Worm (Caenorhabditis elegans) whole organism, late embryonic: ENCODE results near the gene mlp-1.

Source experiments
- F13H6.1 ChIP-seq: sonication (generic microtip); optimal IDR thresholded peaks from 2 replicates; lab custom pipeline; 2016; ENCODE audit warnings: missing genetic modification characterization, missing compliant biosample characterization
- K02D7.2 ChIP-seq: sonication (generic microtip); optimal IDR thresholded peaks from 2 replicates; lab custom pipeline; 2017; ENCODE audit warnings: mild to moderate bottlenecking, missing genetic modification characterization, missing compliant biosample characterization
- K09A11.1 ChIP-seq: sonication (generic microtip); optimal IDR thresholded peaks from 2 replicates; lab custom pipeline; 2017; ENCODE audit warnings: antibody characterized with exemption, mild to moderate bottlenecking, missing genetic modification characterization, missing compliant biosample characterization; ENCODE audit not compliant: insufficient read depth
- Y22D7AL.16 ChIP-seq: sonication (generic microtip); optimal IDR thresholded peaks from 2 replicates; lab custom pipeline; 2016; ENCODE audit warnings: missing genetic modification characterization, missing compliant biosample characterization
- ahr-1 ChIP-seq: sonication (generic microtip); optimal IDR thresholded peaks from 2 replicates; lab custom pipeline; 2016; ENCODE audit warnings: missing genetic modification characterization, missing compliant biosample characterization
- ceh-18 ChIP-seq: sonication (generic microtip); optimal IDR thresholded peaks from 2 replicates; lab custom pipeline; 2016; ENCODE audit warnings: missing genetic modification characterization, missing compliant biosample characterization
- ceh-19 ChIP-seq: fragments of 200-800 bp; sonication (Bioruptor generic); optimal IDR thresholded peaks from 2 replicates; lab custom pipeline; 2018; ENCODE audit warnings: mild to moderate bottlenecking, missing genetic modification characterization, missing compliant biosample characterization
- ceh-2 ChIP-seq: sonication (generic microtip); optimal IDR thresholded peaks from 2 replicates; lab custom pipeline; 2016; ENCODE audit warnings: missing genotype, missing genetic modification characterization, missing compliant biosample characterization
- ceh-30 ChIP-seq: fragments of 150-350 bp; optimal IDR thresholded peaks from 2 replicates; lab custom pipeline; 2014; ENCODE audit warnings: missing biosample characterization, missing genetic modification characterization
- ceh-45 ChIP-seq: fragments of 200-800 bp; sonication (Bioruptor generic); IDR thresholded peaks from 2 replicates; pipeline ENCODE4 v1.3.6; 2022; ENCODE audit warnings: missing genetic modification reagents, missing genetic modification characterization, missing compliant biosample characterization
- ceh-6 ChIP-seq: fragments of 200-800 bp; sonication (Bioruptor generic); optimal IDR thresholded peaks from 2 replicates; lab custom pipeline; 2018; ENCODE audit warnings: mild to moderate bottlenecking, missing genetic modification characterization, missing compliant biosample characterization
- ceh-9 ChIP-seq: sonication (generic microtip); optimal IDR thresholded peaks from 2 replicates; lab custom pipeline; 2016; ENCODE audit warnings: mild to moderate bottlenecking, missing genetic modification characterization, inconsistent platforms, missing compliant biosample characterization
- che-1 ChIP-seq: sonication (generic microtip); optimal IDR thresholded peaks from 2 replicates; lab custom pipeline; 2016; ENCODE audit warnings: mild to moderate bottlenecking, missing genetic modification characterization, missing compliant biosample characterization
- elt-2 ChIP-seq: sonication (generic microtip); optimal IDR thresholded peaks from 2 replicates; lab custom pipeline; 2016; ENCODE audit warnings: missing genetic modification reagents, missing genetic modification characterization, missing compliant biosample characterization
- ets-4 ChIP-seq: sonication (generic microtip); optimal IDR thresholded peaks from 2 replicates; lab custom pipeline; 2016; ENCODE audit warnings: missing genetic modification characterization, missing compliant biosample characterization
- fkh-6 ChIP-seq: sonication (generic microtip); optimal IDR thresholded peaks from 2 replicates; lab custom pipeline; 2016; ENCODE audit warnings: missing genetic modification characterization, missing compliant biosample characterization
- hlh-13 ChIP-seq: fragments of 200-800 bp; sonication (Bioruptor generic); optimal IDR thresholded peaks from 2 replicates; lab custom pipeline; 2018; ENCODE audit warnings: mild to moderate bottlenecking, missing genetic modification characterization, missing compliant biosample characterization
- hlh-15 ChIP-seq: sonication (generic microtip); optimal IDR thresholded peaks from 2 replicates; lab custom pipeline; 2016; ENCODE audit warnings: missing genetic modification characterization, missing compliant biosample characterization
- hlh-30 ChIP-seq: sonication (generic microtip); optimal IDR thresholded peaks from 2 replicates; lab custom pipeline; 2017; ENCODE audit warnings: antibody characterized with exemption, missing genetic modification characterization, missing compliant biosample characterization; ENCODE audit not compliant: insufficient read depth
- hlh-6 ChIP-seq: sonication (generic microtip); optimal IDR thresholded peaks from 2 replicates; lab custom pipeline; 2016; ENCODE audit warnings: missing genotype, missing genetic modification characterization, missing compliant biosample characterization
- lim-6 ChIP-seq: sonication (generic microtip); optimal IDR thresholded peaks from 2 replicates; lab custom pipeline; 2016; ENCODE audit warnings: missing genetic modification characterization, missing compliant biosample characterization
- madf-2 ChIP-seq: sonication (generic microtip); optimal IDR thresholded peaks from 2 replicates; lab custom pipeline; 2017; ENCODE audit warnings: missing genetic modification characterization, missing compliant biosample characterization
- mec-3 ChIP-seq: sonication (generic microtip); optimal IDR thresholded peaks from 2 replicates; lab custom pipeline; 2016; ENCODE audit warnings: borderline replicate concordance, missing genetic modification characterization, missing compliant biosample characterization
- nhr-232 ChIP-seq: sonication (generic microtip); optimal IDR thresholded peaks from 2 replicates; lab custom pipeline; 2016; ENCODE audit warnings: missing genetic modification characterization, missing compliant biosample characterization
- npax-4 ChIP-seq: sonication (generic microtip); optimal IDR thresholded peaks from 2 replicates; lab custom pipeline; 2016; ENCODE audit warnings: missing genetic modification characterization, missing compliant biosample characterization
- odd-2 ChIP-seq: sonication (generic microtip); optimal IDR thresholded peaks from 2 replicates; lab custom pipeline; 2017; ENCODE audit warnings: antibody characterized with exemption, mild to moderate bottlenecking, missing genetic modification characterization, missing compliant biosample characterization
- pat-9 ChIP-seq: fragments of 200-800 bp; sonication (Bioruptor generic); optimal IDR thresholded peaks from 2 replicates; lab custom pipeline; 2018; ENCODE audit warnings: mild to moderate bottlenecking, missing genetic modification characterization, moderate library complexity, missing compliant biosample characterization
- pax-1 ChIP-seq: fragments of 150-350 bp; optimal IDR thresholded peaks from 2 replicates; lab custom pipeline; 2014; ENCODE audit warnings: missing biosample characterization, missing genetic modification characterization
- pha-4 ChIP-seq: fragments of 150-350 bp; optimal IDR thresholded peaks from 2 replicates; lab custom pipeline; 2018; ENCODE audit warnings: missing biosample characterization, missing genetic modification reagents, missing genetic modification characterization
- sox-2 ChIP-seq: fragments of 200-800 bp; sonication (Bioruptor generic); IDR thresholded peaks from 2 replicates; pipeline ENCODE4 v1.3.6; 2022; ENCODE audit warnings: missing genetic modification reagents, missing genetic modification characterization, missing compliant biosample characterization
- sox-4 ChIP-seq: sonication (generic microtip); optimal IDR thresholded peaks from 2 replicates; lab custom pipeline; 2017; ENCODE audit warnings: mild to moderate bottlenecking, missing genetic modification characterization, inconsistent platforms, missing compliant biosample characterization
- syd-9 ChIP-seq: sonication (generic microtip); optimal IDR thresholded peaks from 2 replicates; lab custom pipeline; 2016; ENCODE audit warnings: mild to moderate bottlenecking, missing genetic modification characterization, moderate library complexity, missing compliant biosample characterization
- tbx-2 ChIP-seq: sonication (generic microtip); optimal IDR thresholded peaks from 2 replicates; lab custom pipeline; 2016; ENCODE audit warnings: missing genetic modification characterization, missing compliant biosample characterization
- tbx-7 ChIP-seq: sonication (generic microtip); optimal IDR thresholded peaks from 2 replicates; lab custom pipeline; 2016; ENCODE audit warnings: missing genotype, missing genetic modification characterization, missing compliant biosample characterization
- unc-3 ChIP-seq, 2 experiments: fragments of 200-800 bp in 1 of 2; sonication (Bioruptor generic) in 1 of 2; sonication (generic microtip) in 1 of 2; conservative IDR thresholded peaks in 1 of 2; optimal IDR thresholded peaks in 1 of 2; 2 replicates each; pipeline versions ENCODE4 v1.3.6 to Lab custom; 2016 to 2022; ENCODE audit warnings: missing compliant biosample characterization in 2 of 2, missing genetic modification characterization in 2 of 2, missing genetic modification reagents in 1 of 2
- unc-42 ChIP-seq: sonication (generic microtip); optimal IDR thresholded peaks from 2 replicates; lab custom pipeline; 2016; ENCODE audit warnings: missing genotype, missing genetic modification characterization, missing compliant biosample characterization
- unc-55 ChIP-seq: sonication (generic microtip); optimal IDR thresholded peaks from 2 replicates; lab custom pipeline; 2017; ENCODE audit warnings: missing biosample characterization, missing genetic modification reagents, missing genetic modification characterization
- zip-5 ChIP-seq: sonication (generic microtip); optimal IDR thresholded peaks from 2 replicates; lab custom pipeline; 2016; ENCODE audit warnings: missing genetic modification characterization, missing compliant biosample characterization
- ztf-16 ChIP-seq: sonication (generic microtip); optimal IDR thresholded peaks from 2 replicates; lab custom pipeline; 2017; ENCODE audit warnings: missing genetic modification characterization, missing compliant biosample characterization

mlp-1 gene

ce11 chrIII:5992913-5993312 lies 18.1 kb upstream of the mlp-1 start, which contains the start of gene T04C9.1:
T04C9.1 (plus strand) TSS chrIII:5993213.
- TF ChIP-seq hlh-30 (tag; lab: Kevin White, UChicago) (no peak), pax-1 (no peak), ceh-30 (tag; lab: Kevin White, UChicago) (no peak), Y22D7AL.16 (tag; lab: Kevin White, UChicago) (no peak), elt-2 (no peak), ceh-19 (GFP tag; lab: Kevin White, UChicago) (no peak), pat-9 (no peak), odd-2 (tag; lab: Kevin White, UChicago) (no peak), madf-2 (tag; lab: Kevin White, UChicago) (no peak), sox-2 (no peak), che-1 (tag; lab: Kevin White, UChicago) (no peak), ceh-6 (GFP tag; lab: Kevin White, UChicago) (no peak), sox-4 (tag; lab: Kevin White, UChicago) (no peak), zip-5 (no peak), F13H6.1 (tag; lab: Kevin White, UChicago) (no peak)

DNA sequence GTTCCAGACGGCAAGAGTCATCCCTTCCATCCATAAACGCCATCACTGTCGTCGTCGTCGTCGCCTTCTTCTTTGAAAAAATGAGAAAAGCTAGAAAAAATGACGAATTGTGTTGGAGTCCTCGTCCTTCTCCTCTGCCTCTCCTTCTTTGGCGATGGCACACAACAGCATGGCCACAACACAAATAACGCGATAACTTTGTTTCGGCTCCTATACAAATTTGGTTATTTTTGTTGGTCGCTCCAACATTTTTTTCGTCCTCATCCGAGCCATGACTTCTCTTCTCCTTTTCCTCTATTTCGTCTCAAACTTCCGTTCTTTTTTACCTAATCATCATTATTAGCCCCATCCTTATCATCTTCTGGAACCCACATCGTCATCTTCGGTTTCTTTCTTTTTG lies 17.2 kb upstream of the mlp-1 start:
- no peak for TF ChIP-seq hlh-6 (tag; lab: Kevin White, UChicago)
- peak; percentile 98 for TF ChIP-seq unc-42 (tag; lab: Kevin White, UChicago)
- no peak for TF ChIP-seq hlh-13 (GFP tag; lab: Kevin White, UChicago)
- no peak for TF ChIP-seq pha-4 (tag; lab: Kevin White, UChicago)
- no peak for TF ChIP-seq tbx-2 (tag; lab: Kevin White, UChicago)

DNA sequence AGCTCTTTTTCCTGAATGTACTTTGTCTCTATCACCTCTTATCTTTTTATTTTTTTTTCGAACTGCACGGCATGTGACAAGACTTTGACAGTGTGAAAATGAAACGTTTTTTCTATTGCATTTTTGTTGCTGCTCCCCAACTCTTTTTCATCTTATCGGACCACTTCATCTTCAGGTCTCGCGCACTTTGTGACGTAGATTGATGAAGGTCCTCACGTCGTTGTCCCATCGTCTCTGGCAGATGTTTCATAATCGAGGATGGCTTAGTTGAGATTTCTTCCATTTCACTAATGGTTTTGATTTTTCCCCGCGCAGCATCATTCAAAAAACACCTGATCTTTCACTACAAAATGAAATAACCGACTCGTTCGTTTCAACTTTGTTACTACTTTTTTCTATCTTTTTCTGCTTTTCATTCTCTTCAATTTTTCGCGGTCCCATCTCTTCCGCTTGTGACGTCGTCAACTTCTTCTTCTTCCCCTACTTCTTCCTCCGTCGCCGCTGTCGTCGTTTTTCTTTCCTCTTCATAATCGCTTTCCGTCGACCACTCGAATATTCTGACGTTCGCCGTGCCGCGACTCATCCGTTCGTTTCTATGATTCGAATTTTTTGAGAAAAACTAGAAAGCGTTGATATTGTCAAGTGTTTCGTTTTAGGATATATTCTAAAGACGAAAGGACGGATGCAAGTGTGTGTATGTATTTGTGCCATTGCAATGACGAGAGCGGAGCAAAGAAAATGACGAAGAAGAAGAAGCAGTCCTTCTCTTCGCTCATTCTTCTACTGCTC lies 16.5 kb upstream of the mlp-1 start, which contains the start of gene T04C9.2:
T04C9.2 (plus strand) TSS at position 739 of the 789 bp plus-strand sequence.
- TF ChIP-seq unc-55 (GFP tag; lab: Kevin White, UChicago) (peak; percentile 47), F13H6.1 (tag; lab: Kevin White, UChicago) (no peak), hlh-15 (tag; lab: Kevin White, UChicago) (no peak), unc-42 (tag; lab: Kevin White, UChicago) (peak; percentile 51)

- TF ChIP-seq hlh-6 (tag; lab: Kevin White, UChicago) = no peak
- no peak for TF ChIP-seq syd-9 (tag; lab: Kevin White, UChicago)
- no peak for TF ChIP-seq ceh-9 (tag; lab: Kevin White, UChicago)
- TF ChIP-seq ztf-16 = no peak
- no peak for TF ChIP-seq tbx-7
- no peak for TF ChIP-seq madf-2 (tag; lab: Kevin White, UChicago)
- TF ChIP-seq ahr-1 (tag; lab: Kevin White, UChicago) = no peak
- TF ChIP-seq ceh-2 = no peak
- TF ChIP-seq fkh-6 = no peak
- no peak for TF ChIP-seq lim-6
- TF ChIP-seq hlh-30 (tag; lab: Kevin White, UChicago) = no peak
- no peak for TF ChIP-seq K02D7.2 (tag; lab: Kevin White, UChicago)
These were observed 15.2 kb upstream of the mlp-1 start for ce11 chrIII:5990090-5990489.

- TF ChIP-seq unc-55 (GFP tag; lab: Kevin White, UChicago) = peak; percentile 63
- TF ChIP-seq ceh-45 = no peak
- peak; percentile 42 for TF ChIP-seq mec-3
- TF ChIP-seq ceh-9 (tag; lab: Kevin White, UChicago) = no peak
- no peak for TF ChIP-seq hlh-30 (tag; lab: Kevin White, UChicago)
- TF ChIP-seq tbx-7 = no peak
- TF ChIP-seq ets-4 = peak; percentile 0
- TF ChIP-seq npax-4 (tag; lab: Kevin White, UChicago) = no peak
- TF ChIP-seq ztf-16 = no peak
- TF ChIP-seq elt-2 = no peak
- TF ChIP-seq K09A11.1 (tag; lab: Kevin White, UChicago) = no peak
- no peak for TF ChIP-seq unc-3 (GFP tag; conservative IDR thresholded peaks at IDR 0.05; lab: Robert Waterston, UW)
- no peak for TF ChIP-seq unc-3 (tag; optimal IDR thresholded peaks at IDR 0.05; lab: Kevin White, UChicago)
- no peak for TF ChIP-seq nhr-232 (tag; lab: Kevin White, UChicago)
- peak; percentile 5 for TF ChIP-seq ceh-18 (tag; lab: Kevin White, UChicago)
- no peak for TF ChIP-seq hlh-6 (tag; lab: Kevin White, UChicago)
- peak; percentile 8 for TF ChIP-seq unc-42 (tag; lab: Kevin White, UChicago)
These were observed 14.3 kb upstream of the mlp-1 start for ce11 chrIII:5988991-5989726.
